Worm (Caenorhabditis elegans) whole organism, mixed stage, embryonic: ENCODE measurements around the gene cri-2.

ENCODE experiments used
- mls-2 ChIP-seq: sonication (generic microtip); optimal IDR thresholded peaks from 2 replicates; lab custom pipeline; 2016; ENCODE audit warnings: mild to moderate bottlenecking, missing genetic modification characterization, moderate library complexity, missing compliant biosample characterization
- nhr-12 ChIP-seq: fragments of 150-350 bp; optimal IDR thresholded peaks from 2 replicates; lab custom pipeline; 2014; ENCODE audit warnings: missing biosample characterization, missing genetic modification characterization
- nhr-237 ChIP-seq: fragments of 150-350 bp; optimal IDR thresholded peaks from 2 replicates; lab custom pipeline; 2014; ENCODE audit warnings: missing biosample characterization, missing genetic modification characterization
- nhr-76 ChIP-seq: sonication (generic microtip); optimal IDR thresholded peaks from 2 replicates; lab custom pipeline; 2017; ENCODE audit warnings: missing biosample characterization, missing genetic modification characterization
- unc-62 ChIP-seq: fragments of 150-350 bp; optimal IDR thresholded peaks from 2 replicates; lab custom pipeline; 2014; ENCODE audit warnings: missing biosample characterization, missing genetic modification reagents, missing genetic modification characterization
- ztf-11 ChIP-seq: fragments of 150-350 bp; optimal IDR thresholded peaks from 2 replicates; lab custom pipeline; 2014; ENCODE audit warnings: missing biosample characterization, missing genetic modification characterization

DNA sequence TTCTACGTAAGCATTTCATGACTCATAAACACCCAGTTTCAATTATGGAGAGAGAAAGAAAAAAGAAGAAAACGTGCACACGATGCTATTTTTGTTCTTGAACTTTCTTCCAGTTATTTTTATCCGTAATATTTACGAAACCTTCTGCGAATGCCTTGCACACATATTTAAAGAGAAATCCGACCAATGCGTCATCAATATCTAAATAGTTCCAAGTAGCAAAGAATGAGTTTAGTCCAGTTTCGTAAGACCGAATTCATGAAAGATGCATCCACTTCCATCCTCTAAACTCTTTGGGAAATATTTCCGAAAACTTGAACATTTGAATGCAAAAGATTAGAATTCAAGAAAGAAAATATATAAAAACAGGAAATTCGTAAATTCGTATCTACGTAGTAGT lies 32.5 kb upstream of the cri-2 start:
- TF ChIP-seq mls-2 (tag; lab: Kevin White, UChicago) (no peak), nhr-237 (tag; lab: Kevin White, UChicago) (no peak), ztf-11 (tag; lab: Kevin White, UChicago) (no peak), nhr-12 (tag; lab: Kevin White, UChicago) (no peak), nhr-76 (tag; lab: Kevin White, UChicago) (no peak), unc-62 (GFP tag; lab: Kevin White, UChicago) (no peak)
